Worm (Caenorhabditis elegans): ENCODE data around the gene fbf-1.

fbf-1 gene

DNA sequence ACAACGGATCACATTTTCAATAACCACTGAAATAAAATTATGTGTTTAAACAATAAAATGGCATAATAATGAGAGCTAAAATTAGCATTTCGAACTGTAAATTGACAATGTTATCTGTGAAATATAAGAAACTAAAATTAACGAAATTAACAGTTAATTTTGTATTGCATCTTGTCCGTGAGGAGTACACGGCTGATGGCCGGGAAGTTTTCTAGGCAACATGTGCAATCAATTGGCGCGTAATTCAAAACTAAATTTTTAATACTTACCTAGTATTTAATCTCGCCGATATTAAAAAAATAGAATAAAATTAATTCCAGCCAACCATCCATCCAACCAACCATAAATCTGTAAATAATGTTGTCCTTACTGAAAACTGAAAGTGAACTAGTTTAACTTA, 19.1 kb downstream of the fbf-1 start (continued):
- no peak for TF ChIP-seq ztf-22 (GFP tag; optimal IDR thresholded peaks at IDR 0.05)
- TF ChIP-seq Y79H2A.3 (GFP tag; conservative IDR thresholded peaks at IDR 0.05) = no peak
- TF ChIP-seq D2030.7 (GFP tag; IDR thresholded peaks at IDR 0.05) = peak; percentile 40; the same call in 1 of the 2 replicates
- no peak for TF ChIP-seq nhr-120 (GFP tag; IDR thresholded peaks at IDR 0.05)
- TF ChIP-seq nfya-1 (tag; optimal IDR thresholded peaks at IDR 0.05; ENCODE audit: borderline replicate concordance, insufficient read depth) = no peak
- no peak for TF ChIP-seq T07F8.4 (tag; optimal IDR thresholded peaks at IDR 0.05)
- TF ChIP-seq C17E4.6 (GFP tag; IDR thresholded peaks at IDR 0.05) = no peak
- no peak for TF ChIP-seq cebp-2 (GFP tag; IDR thresholded peaks at IDR 0.05)
- TF ChIP-seq ztf-3 (GFP tag; optimal IDR thresholded peaks at IDR 0.05) = no peak
- TF ChIP-seq ztf-26 (tag; optimal IDR thresholded peaks at IDR 0.05) = no peak
- TF ChIP-seq bed-2 (GFP tag; IDR thresholded peaks at IDR 0.05) = peak; percentile 53; the same call in 1 of the 2 replicates
- 0 out of 2 replicates have a peak, but pooled peaks have one; percentile 33 for TF ChIP-seq Y95B8A.8 (GFP tag; IDR thresholded peaks at IDR 0.05)
- TF ChIP-seq snpc-4 (GFP tag; optimal IDR thresholded peaks at IDR 0.05) = no peak
- TF ChIP-seq snpc-4 (tag; optimal IDR thresholded peaks at IDR 0.05) = peak in 2 of 4 experiments; percentile 33 to 60
- TF ChIP-seq unc-130 (GFP tag; optimal IDR thresholded peaks at IDR 0.05) = peak; percentile 69
- TF ChIP-seq nhr-27 (tag; optimal IDR thresholded peaks at IDR 0.05) = peak; percentile 36
- no peak for TF ChIP-seq gei-17 (GFP tag; optimal IDR thresholded peaks at IDR 0.05)
- TF ChIP-seq madf-8 (GFP tag; conservative IDR thresholded peaks at IDR 0.05) = peak; percentile 22; the same call in 1 of the 2 replicates
- no peak for TF ChIP-seq nhr-80 (tag; optimal IDR thresholded peaks at IDR 0.05)
- peak; percentile 41 for TF ChIP-seq K12H6.12 (tag; optimal IDR thresholded peaks at IDR 0.05)
- TF ChIP-seq Y53G8AR.9 (GFP tag; conservative IDR thresholded peaks at IDR 0.05) = no peak
- TF ChIP-seq F55B11.4 (tag; optimal IDR thresholded peaks at IDR 0.05; ENCODE audit: borderline replicate concordance, insufficient read depth) = no peak
- no peak for TF ChIP-seq attf-5 (GFP tag; optimal IDR thresholded peaks at IDR 0.05)
- TF ChIP-seq F10E7.11 (tag; optimal IDR thresholded peaks at IDR 0.05) = no peak
- no peak for TF ChIP-seq cebp-1 (GFP tag; IDR thresholded peaks at IDR 0.05)
- no peak for TF ChIP-seq cebp-1 (tag; optimal IDR thresholded peaks at IDR 0.05)
- no peak for TF ChIP-seq nfya-2 (GFP tag; IDR thresholded peaks at IDR 0.05)
- no peak for TF ChIP-seq somi-1 (GFP tag; optimal IDR thresholded peaks at IDR 0.05)
- no peak for TF ChIP-seq pha-4 (tag; optimal IDR thresholded peaks at IDR 0.05)
- TF ChIP-seq zim-3 (tag; optimal IDR thresholded peaks at IDR 0.05) = no peak
- no peak for TF ChIP-seq aptf-3 (GFP tag; IDR thresholded peaks at IDR 0.05)
- no peak for TF ChIP-seq B0019.2 (GFP tag; conservative IDR thresholded peaks at IDR 0.05)
- no peak for TF ChIP-seq ama-1 (optimal IDR thresholded peaks at IDR 0.05)
- no peak for TF ChIP-seq ama-1 (GFP tag; optimal IDR thresholded peaks at IDR 0.05)
- TF ChIP-seq xnd-1 (tag; optimal IDR thresholded peaks at IDR 0.05) = no peak
- TF ChIP-seq attf-6 (GFP tag; IDR thresholded peaks at IDR 0.05) = no peak
- TF ChIP-seq B0261.1 (tag; optimal IDR thresholded peaks at IDR 0.05) = no peak
- TF ChIP-seq fkh-3 (tag; optimal IDR thresholded peaks at IDR 0.05) = no peak
- no peak for TF ChIP-seq sptf-2 (GFP tag; optimal IDR thresholded peaks at IDR 0.05)
- TF ChIP-seq hsf-1 (GFP tag; IDR thresholded peaks at IDR 0.05) = no peak
- TF ChIP-seq nhr-90 (tag; optimal IDR thresholded peaks at IDR 0.05) = no peak
- TF ChIP-seq rpc-1 (optimal IDR thresholded peaks at IDR 0.05) = no peak
- no peak for TF ChIP-seq rpc-1 (tag; optimal IDR thresholded peaks at IDR 0.05)
- no peak for TF ChIP-seq F57A8.1 (GFP tag; optimal IDR thresholded peaks at IDR 0.05)
- no peak for TF ChIP-seq mes-4 (tag; optimal IDR thresholded peaks at IDR 0.05)
- no peak for TF ChIP-seq Y53F4B.3 (GFP tag; IDR thresholded peaks at IDR 0.05)
- peak; percentile 9 for TF ChIP-seq snpc-1.3 (tag; optimal IDR thresholded peaks at IDR 0.05; ENCODE audit: insufficient read depth)
- peak; percentile 62 for TF ChIP-seq ceh-100 (GFP tag; IDR thresholded peaks at IDR 0.05)
- TF ChIP-seq lin-40 (tag; optimal IDR thresholded peaks at IDR 0.05) = no peak
- TF ChIP-seq egrh-3 (GFP tag; IDR thresholded peaks at IDR 0.05) = no peak
- no peak for TF ChIP-seq ets-4 (GFP tag; optimal IDR thresholded peaks at IDR 0.05)

Data from whole organism, young adult.